Fruit fly (Drosophila melanogaster) Kc167 (cell line): ENCODE results near the gene CG7789.

Source experiments
- Sin3A ChIP-seq: fragments of >200 bp; optimal IDR thresholded peaks from 2 replicates; lab custom pipeline; 2018; ENCODE audit warnings: missing external identifiers
- h ChIP-seq: fragments of >200 bp; optimal IDR thresholded peaks from 3 replicates; lab custom pipeline; 2018; ENCODE audit warnings: missing external identifiers
- insv ChIP-seq: fragments of >200 bp; optimal IDR thresholded peaks from 3 replicates; lab custom pipeline; 2018; ENCODE audit warnings: missing external identifiers
- psq ChIP-seq: fragments of >200 bp; optimal IDR thresholded peaks from 2 replicates; lab custom pipeline; 2017; ENCODE audit warnings: missing external identifiers
- ttk ChIP-seq: sonication (Bioruptor generic); optimal IDR thresholded peaks from 2 replicates; lab custom pipeline; 2017; ENCODE audit warnings: missing external identifiers

dm6 chr3R:29782367-29782766 is 20.6 kb upstream of the CG7789 start:
- TF ChIP-seq psq (no peak), h (lab: Kevin White, UChicago) (no peak), ttk (lab: Kevin White, UChicago) (no peak), insv (lab: Kevin White, UChicago) (no peak), Sin3A (lab: Kevin White, UChicago) (no peak)
